Worm (Caenorhabditis elegans) whole organism, L2 larva: ENCODE results near the gene str-236.

ENCODE experiments used
- F13H6.1 ChIP-seq: sonication (generic microtip); optimal IDR thresholded peaks from 2 replicates; lab custom pipeline; 2016; ENCODE audit warnings: missing genetic modification characterization, missing compliant biosample characterization
- R02D3.7 ChIP-seq: fragments of 150-350 bp; optimal IDR thresholded peaks from 2 replicates; lab custom pipeline; 2014; ENCODE audit warnings: missing biosample characterization, missing genetic modification characterization
- ZK546.5 ChIP-seq: sonication (generic microtip); optimal IDR thresholded peaks from 2 replicates; lab custom pipeline; 2017; ENCODE audit warnings: missing biosample characterization, missing genetic modification characterization
- alr-1 ChIP-seq: fragments of 150-350 bp; optimal IDR thresholded peaks from 2 replicates; lab custom pipeline; 2014; ENCODE audit warnings: missing biosample characterization, missing genetic modification characterization
- aly-2 ChIP-seq: fragments of 150-350 bp; optimal IDR thresholded peaks from 2 replicates; lab custom pipeline; 2014; ENCODE audit warnings: missing biosample characterization, missing genetic modification characterization
- ceh-16 ChIP-seq: fragments of 150-350 bp; optimal IDR thresholded peaks from 2 replicates; lab custom pipeline; 2014; ENCODE audit warnings: missing biosample characterization, missing genetic modification characterization
- ceh-82 ChIP-seq: fragments of 150-350 bp; optimal IDR thresholded peaks from 2 replicates; lab custom pipeline; 2014; ENCODE audit warnings: missing biosample characterization, missing genetic modification characterization
- crh-2 ChIP-seq: sonication (generic microtip); optimal IDR thresholded peaks from 2 replicates; lab custom pipeline; 2017; ENCODE audit warnings: missing biosample characterization, missing genetic modification characterization
- dmd-4 ChIP-seq: sonication (generic microtip); optimal IDR thresholded peaks from 2 replicates; lab custom pipeline; 2017; ENCODE audit warnings: missing biosample characterization, missing genetic modification characterization
- gmeb-1 ChIP-seq: fragments of 150-350 bp; optimal IDR thresholded peaks from 2 replicates; lab custom pipeline; 2014; ENCODE audit warnings: missing biosample characterization, missing genetic modification characterization
- lin-13 ChIP-seq: fragments of 150-350 bp; optimal IDR thresholded peaks from 2 replicates; lab custom pipeline; 2014; ENCODE audit warnings: missing biosample characterization, missing genetic modification reagents, missing genetic modification characterization
- lsy-2 ChIP-seq, 2 experiments: fragments of 150-350 bp in 1 of 2; sonication (generic microtip) in 1 of 2; optimal IDR thresholded peaks; 2 replicates each; lab custom pipeline; 2014 to 2017; ENCODE audit warnings: missing biosample characterization in 2 of 2, missing genetic modification characterization in 2 of 2
- mab-5 ChIP-seq: fragments of 150-350 bp; optimal IDR thresholded peaks from 2 replicates; lab custom pipeline; 2014; ENCODE audit warnings: missing biosample characterization, missing genetic modification characterization
- mdl-1 ChIP-seq, 2 experiments: fragments of 150-350 bp in 1 of 2; sonication (generic microtip) in 1 of 2; optimal IDR thresholded peaks; 2 replicates each; lab custom pipeline; 2017; ENCODE audit warnings: missing biosample characterization in 2 of 2, missing genetic modification characterization in 2 of 2
- nhr-10 ChIP-seq: sonication (generic microtip); optimal IDR thresholded peaks from 2 replicates; lab custom pipeline; 2017; ENCODE audit warnings: missing biosample characterization, missing genetic modification characterization
- nhr-129 ChIP-seq: fragments of 150-350 bp; optimal IDR thresholded peaks from 2 replicates; lab custom pipeline; 2014; ENCODE audit warnings: missing biosample characterization, missing genetic modification characterization
- nhr-21 ChIP-seq: fragments of 150-350 bp; optimal IDR thresholded peaks from 2 replicates; lab custom pipeline; 2014; ENCODE audit warnings: missing biosample characterization, missing genetic modification characterization
- nhr-6 ChIP-seq: fragments of 150-350 bp; optimal IDR thresholded peaks from 2 replicates; lab custom pipeline; 2014; ENCODE audit warnings: missing biosample characterization, missing genetic modification characterization
- nhr-77 ChIP-seq: fragments of 150-350 bp; optimal IDR thresholded peaks from 2 replicates; lab custom pipeline; 2014; ENCODE audit warnings: missing biosample characterization, missing genetic modification characterization
- sem-4 ChIP-seq: fragments of 150-350 bp; optimal IDR thresholded peaks from 2 replicates; lab custom pipeline; 2014; ENCODE audit warnings: missing biosample characterization, missing genetic modification reagents, missing genetic modification characterization
- skn-1 ChIP-seq: sonication (generic microtip); optimal IDR thresholded peaks from 2 replicates; lab custom pipeline; 2017; ENCODE audit warnings: missing biosample characterization, missing genetic modification characterization
- sma-3 ChIP-seq: sonication (generic microtip); optimal IDR thresholded peaks from 2 replicates; lab custom pipeline; 2016; ENCODE audit warnings: missing genetic modification reagents, missing genetic modification characterization, missing compliant biosample characterization
- sma-9 ChIP-seq, 2 experiments: fragments of 150-350 bp in 1 of 2; sonication (generic microtip) in 1 of 2; optimal IDR thresholded peaks; 2 replicates each; lab custom pipeline; 2014 to 2016; ENCODE audit warnings: missing genetic modification characterization in 2 of 2, mild to moderate bottlenecking in 1 of 2, missing biosample characterization in 1 of 2, missing compliant biosample characterization in 1 of 2, missing genetic modification reagents in 1 of 2, moderate library complexity in 1 of 2
- zag-1 ChIP-seq: fragments of 150-350 bp; optimal IDR thresholded peaks from 2 replicates; lab custom pipeline; 2014; ENCODE audit warnings: missing biosample characterization, missing genetic modification characterization

The str-236 gene

ce11 chrV:1486031-1486430 is 41.9 kb downstream of the str-236 start:
- no peak for TF ChIP-seq sma-3 (GFP tag; lab: Kevin White, UChicago)
- TF ChIP-seq sma-9 (GFP tag; optimal IDR thresholded peaks at IDR 0.05; lab: Kevin White, UChicago): peak; percentile 28
- TF ChIP-seq sma-9 (tag; optimal IDR thresholded peaks at IDR 0.05; lab: Kevin White, UChicago): no peak

DNA sequence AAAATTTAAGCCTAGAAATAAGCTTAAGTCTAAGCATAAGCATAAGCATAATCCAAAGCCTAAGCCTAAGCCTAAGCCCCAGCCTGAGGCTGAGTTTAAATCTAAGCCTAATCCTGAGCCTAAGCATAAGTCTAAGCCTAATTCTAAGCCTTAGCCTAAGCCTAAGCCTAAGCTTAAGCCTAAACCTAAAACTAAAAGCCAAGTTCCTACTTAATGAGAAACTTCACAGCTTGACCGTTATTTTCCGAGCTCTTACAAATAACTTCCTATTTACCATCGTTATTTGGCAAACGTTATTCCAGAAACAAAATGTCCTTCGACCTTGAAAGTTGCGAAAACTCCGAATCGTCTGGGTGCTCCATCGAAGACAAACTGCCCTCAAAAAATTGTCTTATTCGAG is 46.1 kb downstream of the str-236 start, which contains the start of gene C38C3.4:
Gene C38C3.4 (plus strand): TSS at position 301 of the 400 bp plus-strand sequence.
- no peak for TF ChIP-seq crh-2 (tag; lab: Kevin White, UChicago)
- TF ChIP-seq alr-1 (tag; lab: Kevin White, UChicago): no peak
- TF ChIP-seq zag-1 (tag; lab: Kevin White, UChicago): no peak
- no peak for TF ChIP-seq nhr-6 (tag; lab: Kevin White, UChicago)
- no peak for TF ChIP-seq nhr-21 (tag; lab: Kevin White, UChicago)
- no peak for TF ChIP-seq ceh-82 (tag; lab: Kevin White, UChicago)
- no peak for TF ChIP-seq mdl-1 (tag; optimal IDR thresholded peaks at IDR 0.05; lab: Kevin White, UChicago)
- TF ChIP-seq gmeb-1 (tag; lab: Kevin White, UChicago): no peak
- TF ChIP-seq lin-13 (GFP tag; lab: Kevin White, UChicago): no peak
- TF ChIP-seq ZK546.5 (tag; lab: Kevin White, UChicago): no peak
- no peak for TF ChIP-seq nhr-10 (tag; lab: Kevin White, UChicago)
- TF ChIP-seq R02D3.7 (tag; lab: Kevin White, UChicago): no peak
- no peak for TF ChIP-seq aly-2 (tag; lab: Kevin White, UChicago)
- no peak for TF ChIP-seq mab-5 (tag; lab: Kevin White, UChicago)
- TF ChIP-seq ceh-16 (tag; lab: Kevin White, UChicago): no peak
- no peak for TF ChIP-seq dmd-4 (tag; lab: Kevin White, UChicago)
- TF ChIP-seq lsy-2 (tag; optimal IDR thresholded peaks at IDR 0.05; lab: Kevin White, UChicago): no peak
- no peak for TF ChIP-seq skn-1 (tag; lab: Kevin White, UChicago)
- TF ChIP-seq nhr-77: no peak

- TF ChIP-seq alr-1 (tag; lab: Kevin White, UChicago) (no peak), sma-9 (GFP tag; optimal IDR thresholded peaks at IDR 0.05; lab: Kevin White, UChicago) (peak; percentile 6), sma-9 (tag; optimal IDR thresholded peaks at IDR 0.05; lab: Kevin White, UChicago) (no peak), F13H6.1 (tag; lab: Kevin White, UChicago) (peak; percentile 58), nhr-129 (peak; percentile 58)
These were observed 47.0 kb downstream of the str-236 start for ce11 chrV:1480841-1481240.

ce11 chrV:1476841-1477240 is 51.0 kb downstream of the str-236 start:
- TF ChIP-seq sem-4 (tag; lab: Kevin White, UChicago) (no peak), ZK546.5 (tag; lab: Kevin White, UChicago) (no peak), R02D3.7 (tag; lab: Kevin White, UChicago) (no peak)
